Fruit fly (Drosophila melanogaster) whole organism, embryonic: ENCODE data around the gene Sgs5bis.

Experiments used
- Adf1 ChIP-seq: fragments of 200-800 bp; sonication (Bioruptor generic); IDR thresholded peaks from 2 replicates; pipeline ENCODE4 v1.3.6; 2022; ENCODE audit warnings: missing biosample characterization, missing genetic modification characterization
- Atf6 ChIP-seq: fragments of 200-800 bp; sonication (Bioruptor generic); IDR thresholded peaks from 2 replicates; pipeline ENCODE4 v1.3.6; 2022; ENCODE audit warnings: missing biosample characterization, missing genetic modification characterization
- BEAF-32 ChIP-seq: fragments of 200-800 bp; sonication (Bioruptor generic); optimal IDR thresholded peaks from 3 replicates; lab custom pipeline; 2017; ENCODE audit warnings: missing biosample characterization, missing genetic modification characterization, mild to moderate bottlenecking, moderate library complexity, missing genetic modification reagents
- CG10267 ChIP-seq: fragments of 200-800 bp; sonication (Bioruptor generic); optimal IDR thresholded peaks from 2 replicates; lab custom pipeline; 2018; ENCODE audit warnings: missing biosample characterization, mild to moderate bottlenecking, missing genetic modification characterization, moderate library complexity
- CG10654 ChIP-seq: fragments of 200-800 bp; sonication (Bioruptor generic); optimal IDR thresholded peaks from 2 replicates; lab custom pipeline; 2016; ENCODE audit warnings: missing biosample characterization, missing genetic modification characterization
- CG12104 ChIP-seq: fragments of 200-800 bp; sonication (Bioruptor generic); optimal IDR thresholded peaks from 3 replicates; lab custom pipeline; 2016; ENCODE audit warnings: missing biosample characterization, missing genetic modification characterization
- CG12744 ChIP-seq: fragments of 200-800 bp; sonication (Bioruptor generic); optimal IDR thresholded peaks from 2 replicates; lab custom pipeline; 2016; ENCODE audit warnings: missing biosample characterization, missing genetic modification characterization
- CG13296 ChIP-seq: fragments of 200-800 bp; sonication (Bioruptor generic); optimal IDR thresholded peaks from 3 replicates; lab custom pipeline; 2018; ENCODE audit warnings: missing biosample characterization, mild to moderate bottlenecking, missing genetic modification characterization
- CG14014 ChIP-seq: fragments of 200-800 bp; sonication (Bioruptor generic); IDR thresholded peaks from 2 replicates; pipeline ENCODE4 v1.3.6; 2022; ENCODE audit warnings: missing biosample characterization, missing genetic modification characterization
- CG15073 ChIP-seq: fragments of 200-800 bp; sonication (Bioruptor generic); optimal IDR thresholded peaks from 2 replicates; lab custom pipeline; 2016; ENCODE audit warnings: missing biosample characterization, missing genetic modification characterization
- CG16813 ChIP-seq: fragments of 200-800 bp; sonication (Bioruptor generic); IDR thresholded peaks from 3 replicates; pipeline ENCODE4 v1.3.6; 2022; ENCODE audit warnings: missing biosample characterization, missing genetic modification characterization; ENCODE audit not compliant: partially characterized antibody
- CG17568 ChIP-seq: fragments of 200-800 bp; sonication (Bioruptor generic); optimal IDR thresholded peaks from 2 replicates; lab custom pipeline; 2018; ENCODE audit warnings: missing biosample characterization, mild to moderate bottlenecking, missing genetic modification characterization, moderate library complexity
- CG2116 ChIP-seq: fragments of 200-800 bp; sonication (Bioruptor generic); optimal IDR thresholded peaks from 3 replicates; lab custom pipeline; 2018; ENCODE audit warnings: missing biosample characterization, mild to moderate bottlenecking, missing genetic modification characterization
- CG4328 ChIP-seq: fragments of 200-800 bp; sonication (Bioruptor generic); optimal IDR thresholded peaks from 3 replicates; lab custom pipeline; 2017; ENCODE audit warnings: missing biosample characterization, missing genetic modification reagents, missing genetic modification characterization
- CG43689 ChIP-seq: fragments of 200-800 bp; sonication (Bioruptor generic); IDR thresholded peaks from 2 replicates; pipeline ENCODE4 v1.3.6; 2022; ENCODE audit warnings: missing biosample characterization, missing genetic modification characterization
- CG4424 ChIP-seq: fragments of 200-800 bp; sonication (Bioruptor generic); optimal IDR thresholded peaks from 3 replicates; lab custom pipeline; 2016; ENCODE audit warnings: missing biosample characterization, missing genetic modification characterization
- CG4707 ChIP-seq: fragments of 200-800 bp; sonication (Bioruptor generic); optimal IDR thresholded peaks from 2 replicates; lab custom pipeline; 2018; ENCODE audit warnings: missing biosample characterization, mild to moderate bottlenecking, missing genetic modification characterization, moderate library complexity
- Dip3 ChIP-seq: fragments of 200-800 bp; sonication (Bioruptor generic); optimal IDR thresholded peaks from 3 replicates; lab custom pipeline; 2016; ENCODE audit warnings: missing biosample characterization, missing genetic modification characterization
- Doc3 ChIP-seq: fragments of 200-800 bp; sonication (Bioruptor generic); IDR thresholded peaks from 3 replicates; pipeline ENCODE4 v1.3.6; 2022; ENCODE audit warnings: missing biosample characterization, missing genetic modification characterization; ENCODE audit not compliant: partially characterized antibody
- E2f1 ChIP-seq: fragments of 200-800 bp; sonication (Bioruptor generic); IDR thresholded peaks from 2 replicates; pipeline ENCODE4 v1.3.6; 2022; ENCODE audit warnings: missing biosample characterization, missing genetic modification characterization
- Gsc ChIP-seq: fragments of 200-800 bp; sonication (Bioruptor generic); IDR thresholded peaks from 2 replicates; pipeline ENCODE4 v1.3.6; 2022; ENCODE audit warnings: missing biosample characterization, missing genetic modification characterization
- Hr78 ChIP-seq, 2 experiments: fragments of 200-800 bp in 1 of 2; fragments of >200 bp in 1 of 2; sonication (Bioruptor generic) in 1 of 2; optimal IDR thresholded peaks; 2 replicates each; lab custom pipeline; 2017 to 2019; ENCODE audit warnings: missing biosample characterization in 2 of 2, missing genetic modification characterization in 2 of 2, mild to moderate bottlenecking in 1 of 2, moderate library complexity in 1 of 2
- MTF-1 ChIP-seq: fragments of 200-800 bp; sonication (Bioruptor generic); optimal IDR thresholded peaks from 2 replicates; lab custom pipeline; 2018; ENCODE audit warnings: missing biosample characterization, mild to moderate bottlenecking, missing genetic modification characterization, borderline replicate concordance
- Mes4 ChIP-seq: fragments of 200-800 bp; sonication (Bioruptor generic); optimal IDR thresholded peaks from 2 replicates; lab custom pipeline; 2016; ENCODE audit warnings: missing biosample characterization, missing genetic modification characterization
- Poxn ChIP-seq: fragments of 200-800 bp; sonication (Bioruptor generic); IDR thresholded peaks from 2 replicates; pipeline ENCODE4 v1.3.6; 2022; ENCODE audit warnings: missing biosample characterization, missing genetic modification characterization
- Rfx ChIP-seq: fragments of 200-800 bp; sonication (Bioruptor generic); IDR thresholded peaks from 2 replicates; pipeline ENCODE4 v1.3.6; 2022; ENCODE audit warnings: missing biosample characterization, missing genetic modification characterization
- Sox102F ChIP-seq: fragments of 200-800 bp; sonication (Bioruptor generic); optimal IDR thresholded peaks from 2 replicates; lab custom pipeline; 2018; ENCODE audit warnings: missing biosample characterization, mild to moderate bottlenecking, missing genetic modification characterization, moderate library complexity
- Tbp ChIP-seq: fragments of >200 bp; optimal IDR thresholded peaks from 2 replicates; lab custom pipeline; 2018; ENCODE audit warnings: missing biosample characterization, missing genetic modification characterization
- Usf ChIP-seq: fragments of 200-800 bp; sonication (Bioruptor generic); optimal IDR thresholded peaks from 2 replicates; lab custom pipeline; 2017; ENCODE audit warnings: missing genotype, missing biosample characterization, missing genetic modification characterization
- ara ChIP-seq: fragments of 200-800 bp; sonication (Bioruptor generic); IDR thresholded peaks from 2 replicates; pipeline ENCODE4 v1.3.6; 2022; ENCODE audit warnings: missing biosample characterization, missing genetic modification characterization
- bsh ChIP-seq, 2 experiments: fragments of 200-800 bp; sonication (Bioruptor generic); optimal IDR thresholded peaks; 2 replicates each; lab custom pipeline; 2017 to 2018; ENCODE audit warnings: mild to moderate bottlenecking in 2 of 2, missing biosample characterization in 2 of 2, missing genetic modification characterization in 2 of 2, moderate library complexity in 1 of 2
- da ChIP-seq: fragments of 200-800 bp; sonication (Bioruptor generic); optimal IDR thresholded peaks from 2 replicates; lab custom pipeline; 2016; ENCODE audit warnings: missing biosample characterization, missing genetic modification characterization
- disco-r ChIP-seq: fragments of 200-800 bp; sonication (Bioruptor generic); optimal IDR thresholded peaks from 2 replicates; lab custom pipeline; 2016; ENCODE audit warnings: missing biosample characterization, missing genetic modification characterization
- dm ChIP-seq: fragments of 200-800 bp; sonication (Bioruptor generic); optimal IDR thresholded peaks from 3 replicates; lab custom pipeline; 2016; ENCODE audit warnings: missing biosample characterization, missing genetic modification characterization
- exex ChIP-seq: fragments of 200-800 bp; sonication (Bioruptor generic); optimal IDR thresholded peaks from 4 replicates; lab custom pipeline; 2018; ENCODE audit warnings: missing biosample characterization, mild to moderate bottlenecking, missing genetic modification characterization, moderate library complexity
- gfzf ChIP-seq: fragments of 200-800 bp; sonication (Bioruptor generic); optimal IDR thresholded peaks from 2 replicates; lab custom pipeline; 2016; ENCODE audit warnings: missing biosample characterization, mild to moderate bottlenecking, missing genetic modification characterization, moderate library complexity
- grau ChIP-seq: fragments of 200-800 bp; optimal IDR thresholded peaks from 3 replicates; lab custom pipeline; 2019; ENCODE audit warnings: missing biosample characterization, mild to moderate bottlenecking, missing genetic modification characterization, moderate library complexity
- grn ChIP-seq: fragments of 200-800 bp; sonication (Bioruptor generic); optimal IDR thresholded peaks from 3 replicates; lab custom pipeline; 2017; ENCODE audit warnings: missing biosample characterization, missing genetic modification characterization
- gro ChIP-seq: fragments of 200-800 bp; sonication (Bioruptor generic); optimal IDR thresholded peaks from 2 replicates; lab custom pipeline; 2016; ENCODE audit warnings: missing biosample characterization, missing genetic modification characterization
- ham ChIP-seq: fragments of 200-800 bp; sonication (Bioruptor generic); IDR thresholded peaks from 2 replicates; pipeline ENCODE4 v1.3.6; 2022; ENCODE audit warnings: missing biosample characterization, missing genetic modification characterization
- kni ChIP-seq: fragments of 200-800 bp; sonication (Bioruptor generic); optimal IDR thresholded peaks from 3 replicates; lab custom pipeline; 2017; ENCODE audit warnings: mild to moderate bottlenecking, missing biosample characterization, missing genetic modification reagents, missing genetic modification characterization
- lbe ChIP-seq: fragments of 200-800 bp; sonication (Bioruptor generic); optimal IDR thresholded peaks from 2 replicates; lab custom pipeline; 2016; ENCODE audit warnings: missing biosample characterization, mild to moderate bottlenecking, missing genetic modification characterization
- mld ChIP-seq: fragments of 200-800 bp; sonication (Bioruptor generic); IDR thresholded peaks from 3 replicates; pipeline ENCODE4 v1.3.6; 2022; ENCODE audit warnings: missing biosample characterization, missing genetic modification characterization; ENCODE audit not compliant: partially characterized antibody
- pb ChIP-seq: fragments of 200-800 bp; sonication (Bioruptor generic); optimal IDR thresholded peaks from 3 replicates; lab custom pipeline; 2016; ENCODE audit warnings: missing biosample characterization, missing genetic modification characterization
- ro ChIP-seq: fragments of 200-800 bp; sonication (Bioruptor generic); IDR thresholded peaks from 2 replicates; pipeline ENCODE4 v1.3.6; 2022; ENCODE audit warnings: missing biosample characterization, missing genetic modification characterization
- sens-2 ChIP-seq: fragments of 200-800 bp; sonication (Bioruptor generic); IDR thresholded peaks from 2 replicates; pipeline ENCODE4 v1.3.6; 2022; ENCODE audit warnings: missing biosample characterization, missing genetic modification characterization
- seq ChIP-seq: fragments of 200-800 bp; sonication (Bioruptor generic); IDR thresholded peaks from 2 replicates; pipeline ENCODE4 v1.3.6; 2022; ENCODE audit warnings: missing biosample characterization, missing genetic modification characterization
- slbo ChIP-seq: fragments of 200-800 bp; sonication (Bioruptor generic); IDR thresholded peaks from 2 replicates; pipeline ENCODE4 v1.3.6; 2022; ENCODE audit warnings: missing biosample characterization, missing genetic modification characterization
- ssp ChIP-seq: fragments of 200-800 bp; sonication (Bioruptor generic); IDR thresholded peaks from 2 replicates; pipeline ENCODE4 v1.3.6; 2022; ENCODE audit warnings: missing biosample characterization, missing genetic modification characterization
- tll ChIP-seq, 2 experiments: fragments of 200-800 bp in 1 of 2; fragments of >200 bp in 1 of 2; sonication (Bioruptor generic) in 1 of 2; optimal IDR thresholded peaks; 2 replicates each; lab custom pipeline; 2017 to 2019; ENCODE audit warnings: missing biosample characterization in 2 of 2, missing genetic modification characterization in 2 of 2, mild to moderate bottlenecking in 1 of 2, moderate library complexity in 1 of 2
- tup ChIP-seq: fragments of 200-800 bp; sonication (Bioruptor generic); optimal IDR thresholded peaks from 2 replicates; lab custom pipeline; 2016; ENCODE audit warnings: missing biosample characterization, mild to moderate bottlenecking, missing genetic modification characterization, moderate library complexity

Gene Sgs5bis

dm6 chr3R:17619726-17620282 is 25.6 kb downstream of the Sgs5bis start (continued):
- no peak for TF ChIP-seq CG2116 (GFP tag; lab: Kevin White, UChicago)
- no peak for TF ChIP-seq BEAF-32 (GFP tag; lab: Kevin White, UChicago)
- TF ChIP-seq da (GFP tag; lab: Kevin White, UChicago): no peak
- peak; percentile 45 for TF ChIP-seq exex (tag; lab: Kevin White, UChicago)
- no peak for TF ChIP-seq gfzf (GFP tag; lab: Kevin White, UChicago)
- peak; percentile 39 for TF ChIP-seq CG10267 (tag; lab: Kevin White, UChicago)
- peak; percentile 13 for TF ChIP-seq MTF-1 (GFP tag; lab: Kevin White, UChicago)
- TF ChIP-seq gro: no peak
- TF ChIP-seq ham (GFP tag; lab: Robert Waterston, UW): no peak
- no peak for TF ChIP-seq CG4707
- TF ChIP-seq CG13296: peak; percentile 46
- no peak for TF ChIP-seq Poxn (GFP tag; lab: Robert Waterston, UW)
- TF ChIP-seq seq (GFP tag; lab: Robert Waterston, UW): no peak
- TF ChIP-seq CG15073 (GFP tag; lab: Kevin White, UChicago): no peak
- TF ChIP-seq CG10654: no peak
- TF ChIP-seq CG12744 (GFP tag; lab: Kevin White, UChicago): no peak
- no peak for TF ChIP-seq Atf6
- no peak for TF ChIP-seq dm (GFP tag; lab: Kevin White, UChicago)
- no peak for TF ChIP-seq sens-2 (GFP tag; lab: Robert Waterston, UW)
- TF ChIP-seq CG17568 (GFP tag; lab: Kevin White, UChicago): peak; percentile 46
- TF ChIP-seq ssp: no peak
- no peak for TF ChIP-seq Gsc (GFP tag; lab: Robert Waterston, UW)
- TF ChIP-seq lbe: no peak
- TF ChIP-seq bsh (GFP tag; optimal IDR thresholded peaks at IDR 0.05; lab: Kevin White, UChicago): peak; percentile 1 to 49
- TF ChIP-seq ara (GFP tag; lab: Robert Waterston, UW): no peak
- no peak for TF ChIP-seq CG14014
- no peak for TF ChIP-seq E2f1
- TF ChIP-seq Tbp: no peak
- no peak for TF ChIP-seq slbo (GFP tag; lab: Robert Waterston, UW)
- no peak for TF ChIP-seq CG12104 (GFP tag; lab: Kevin White, UChicago)
- peak; percentile 94 for TF ChIP-seq mld (GFP tag; lab: Robert Waterston, UW)
- TF ChIP-seq tll (GFP tag; optimal IDR thresholded peaks at IDR 0.05; lab: Kevin White, UChicago): no peak
- TF ChIP-seq CG43689 (GFP tag; lab: Robert Waterston, UW): no peak
- TF ChIP-seq kni (GFP tag; lab: Kevin White, UChicago): no peak
- TF ChIP-seq Usf: no peak
- TF ChIP-seq Sox102F (GFP tag; lab: Kevin White, UChicago): no peak
- TF ChIP-seq CG16813 (GFP tag; lab: Robert Waterston, UW): peak; percentile 94
- peak; percentile 12 for TF ChIP-seq CG4328 (GFP tag; lab: Kevin White, UChicago)
- no peak for TF ChIP-seq Dip3 (GFP tag; lab: Kevin White, UChicago)
- TF ChIP-seq Hr78 (GFP tag; optimal IDR thresholded peaks at IDR 0.05; lab: Kevin White, UChicago): peak in 1 of 2 experiments; percentile 0
- TF ChIP-seq Mes4: no peak
- TF ChIP-seq ro (GFP tag; lab: Robert Waterston, UW): no peak
- TF ChIP-seq grn: no peak
- no peak for TF ChIP-seq disco-r (GFP tag; lab: Kevin White, UChicago)
- TF ChIP-seq pb (GFP tag; lab: Kevin White, UChicago): no peak
- peak; percentile 49; the same call in 1 of the 3 replicates for TF ChIP-seq Doc3 (GFP tag; lab: Robert Waterston, UW)
- no peak for TF ChIP-seq CG4424 (GFP tag; lab: Kevin White, UChicago)
- TF ChIP-seq tup: no peak
- no peak for TF ChIP-seq Adf1
- peak; percentile 9 for TF ChIP-seq grau (tag; lab: Kevin White, UChicago)
- no peak for TF ChIP-seq Rfx
